Worm (Caenorhabditis elegans) whole organism, midembryonic: ENCODE data around the gene jmjd-3.2.

ENCODE experiments used
- T22C8.4 ChIP-seq: fragments of 200-800 bp; sonication (Bioruptor generic); IDR thresholded peaks from 2 replicates; pipeline ENCODE4 v1.3.6; 2022; ENCODE audit warnings: missing genetic modification characterization, missing compliant biosample characterization
- flt-1 ChIP-seq: fragments of 200-800 bp; sonication (Bioruptor generic); IDR thresholded peaks from 2 replicates; pipeline ENCODE4 v1.3.6; 2022; ENCODE audit warnings: missing genetic modification characterization, missing compliant biosample characterization
- klf-2 ChIP-seq: fragments of 200-800 bp; sonication (Bioruptor generic); conservative IDR thresholded peaks from 2 replicates; pipeline ENCODE4 v1.3.6; 2022; ENCODE audit warnings: missing genetic modification reagents, missing genetic modification characterization, missing compliant biosample characterization
- ref-1 ChIP-seq: fragments of 200-800 bp; sonication (Bioruptor generic); conservative IDR thresholded peaks from 2 replicates; pipeline ENCODE4 v1.3.6; 2022; ENCODE audit warnings: missing genetic modification reagents, missing genetic modification characterization, missing compliant biosample characterization
- tab-1 ChIP-seq: fragments of 200-800 bp; sonication (Bioruptor generic); IDR thresholded peaks from 2 replicates; pipeline ENCODE4 v1.3.6; 2022; ENCODE audit warnings: missing genetic modification characterization, missing compliant biosample characterization
- ztf-23 ChIP-seq: fragments of 200-800 bp; sonication (Bioruptor generic); IDR thresholded peaks from 2 replicates; pipeline ENCODE4 v1.3.6; 2022; ENCODE audit warnings: missing genetic modification reagents, missing genetic modification characterization, missing compliant biosample characterization
- ztf-29 ChIP-seq: fragments of 200-800 bp; sonication (Bioruptor generic); IDR thresholded peaks from 2 replicates; pipeline ENCODE4 v1.3.6; 2022; ENCODE audit warnings: missing genetic modification reagents, missing genetic modification characterization, missing compliant biosample characterization

DNA sequence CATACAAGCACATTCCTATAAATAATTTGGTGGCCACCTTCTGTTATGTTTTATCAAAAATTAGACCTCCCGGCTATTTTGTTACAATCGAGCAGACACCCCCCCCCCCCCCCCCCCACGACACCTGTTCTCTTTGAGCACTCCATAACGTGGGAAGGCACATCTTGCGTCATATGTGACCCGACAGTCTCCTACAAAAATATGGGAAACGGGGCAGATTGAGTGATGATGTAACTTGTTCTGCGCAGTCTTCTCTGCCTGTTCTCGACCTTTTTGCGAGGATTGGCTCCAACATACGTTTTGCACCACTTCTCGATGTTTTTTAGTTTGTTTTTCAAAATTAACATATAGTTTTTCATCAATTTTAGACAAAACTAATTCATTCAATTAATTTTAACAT, 512 bp upstream of the jmjd-3.2 start:
- TF ChIP-seq flt-1 (GFP tag; lab: Robert Waterston, UW) (no peak), T22C8.4 (GFP tag; lab: Robert Waterston, UW) (no peak), tab-1 (GFP tag; lab: Robert Waterston, UW) (no peak), ztf-23 (GFP tag; lab: Robert Waterston, UW) (no peak), ztf-29 (GFP tag; lab: Robert Waterston, UW) (no peak), ref-1 (GFP tag; lab: Robert Waterston, UW) (no peak), klf-2 (no peak)
